Worm (Caenorhabditis elegans): ENCODE results near the gene acd-3.

- TF ChIP-seq him-1 (tag; optimal IDR thresholded peaks at IDR 0.05) (no peak), W03F9.2 (tag; optimal IDR thresholded peaks at IDR 0.05) (no peak)
These were observed 28.6 kb downstream of the acd-3 start for ce11 chrX:14877691-14878090.
